Worm (Caenorhabditis elegans) whole organism, L1 larva: ENCODE results near the gene F22F7.4.

Source experiments
- egl-27 ChIP-seq, 2 experiments: fragments of 150-350 bp in 1 of 2; sonication (generic microtip); optimal IDR thresholded peaks; 3 replicates each; lab custom pipeline; 2017 to 2018; ENCODE audit warnings: missing biosample characterization in 2 of 2, missing genetic modification characterization in 2 of 2, missing genetic modification reagents in 2 of 2
- mdl-1 ChIP-seq, 2 experiments: fragments of 150-350 bp; optimal IDR thresholded peaks; 2 replicates each; lab custom pipeline; 2014 to 2017; ENCODE audit warnings: missing biosample characterization in 2 of 2, missing genetic modification characterization in 2 of 2, inconsistent platforms in 1 of 2
- pax-3 ChIP-seq: fragments of 200-800 bp; sonication (Bioruptor generic); optimal IDR thresholded peaks from 2 replicates; lab custom pipeline; 2018; ENCODE audit warnings: mild to moderate bottlenecking, missing genetic modification characterization, moderate library complexity, missing compliant biosample characterization

DNA sequence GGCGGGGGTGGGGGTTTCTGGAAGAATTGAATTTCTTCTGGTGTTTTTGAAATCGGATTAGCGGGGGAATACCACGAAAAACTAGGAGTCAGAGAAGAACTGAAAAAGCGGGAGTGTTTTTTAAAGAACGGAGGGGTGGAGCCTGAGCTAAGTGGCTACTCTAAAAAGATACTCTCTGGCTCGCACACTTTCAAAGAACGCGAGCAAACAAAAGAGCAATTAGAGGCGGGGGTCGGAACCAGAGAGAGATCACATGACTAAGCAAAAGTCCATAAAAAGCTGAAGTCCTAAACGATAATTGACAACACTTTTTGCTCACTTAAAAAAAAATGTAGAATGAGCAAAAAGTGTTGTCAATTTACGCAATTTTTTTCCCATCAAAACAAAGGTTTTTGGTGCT, 28.5 kb upstream of the F22F7.4 start:
- no peak for TF ChIP-seq pax-3 (tag; lab: Kevin White, UChicago)
- TF ChIP-seq mdl-1 (tag; optimal IDR thresholded peaks at IDR 0.05; lab: Kevin White, UChicago) = no peak
- no peak for TF ChIP-seq egl-27 (tag; optimal IDR thresholded peaks at IDR 0.05; lab: Kevin White, UChicago)
